Worm (Caenorhabditis elegans) whole organism, L4 larva: ENCODE measurements around the gene sas-4.
A peak's percentile ranks its signal among the peaks of the same experiment; 100 is the strongest.

ENCODE experiments used
- F26F4.8 ChIP-seq: fragments of 200-800 bp; sonication (Bioruptor generic); conservative IDR thresholded peaks from 2 replicates; pipeline ENCODE4 v1.3.6; 2022; ENCODE audit warnings: missing genetic modification characterization, missing compliant biosample characterization
- R02D3.7 ChIP-seq: fragments of 150-350 bp; sonication (generic microtip); optimal IDR thresholded peaks from 3 replicates; lab custom pipeline; 2014; ENCODE audit warnings: missing biosample characterization, missing genetic modification characterization
- T20F7.1 ChIP-seq: fragments of 200-800 bp; sonication (Bioruptor generic); optimal IDR thresholded peaks from 2 replicates; lab custom pipeline; 2018; ENCODE audit warnings: mild to moderate bottlenecking, missing genetic modification characterization, missing compliant biosample characterization
- T26A8.4 ChIP-seq: fragments of 200-800 bp; sonication (Bioruptor generic); IDR thresholded peaks from 2 replicates; pipeline ENCODE4 v1.3.6; 2022; ENCODE audit warnings: missing genetic modification characterization, missing compliant biosample characterization
- Y105C5A.15 ChIP-seq: fragments of 200-800 bp; sonication (Bioruptor generic); IDR thresholded peaks from 2 replicates; pipeline ENCODE4 v1.3.6; 2022; ENCODE audit warnings: missing genetic modification characterization, missing compliant biosample characterization
- Y48G9A.11 ChIP-seq: fragments of 200-800 bp; sonication (Bioruptor generic); IDR thresholded peaks from 2 replicates; pipeline ENCODE4 v1.3.6; 2022; ENCODE audit warnings: missing genetic modification reagents, missing genetic modification characterization, missing compliant biosample characterization
- ZK546.5 ChIP-seq, 2 experiments: sonication (generic microtip); optimal IDR thresholded peaks; 2 replicates each; lab custom pipeline; 2017; ENCODE audit warnings: missing biosample characterization in 2 of 2, missing genetic modification characterization in 2 of 2
- aly-2 ChIP-seq: sonication (generic microtip); optimal IDR thresholded peaks from 2 replicates; lab custom pipeline; 2018; ENCODE audit warnings: missing biosample characterization, missing genetic modification characterization
- ceh-28 ChIP-seq: fragments of 150-350 bp; optimal IDR thresholded peaks from 2 replicates; lab custom pipeline; 2014; ENCODE audit warnings: missing biosample characterization, missing genetic modification reagents, missing genetic modification characterization
- ceh-62 ChIP-seq: sonication (generic microtip); optimal IDR thresholded peaks from 2 replicates; lab custom pipeline; 2017; ENCODE audit warnings: missing biosample characterization, missing genetic modification characterization
- ces-1 ChIP-seq: fragments of 150-350 bp; sonication (generic microtip); optimal IDR thresholded peaks from 4 replicates; lab custom pipeline; 2014; ENCODE audit warnings: missing biosample characterization, missing genetic modification reagents, missing genetic modification characterization
- daf-12 ChIP-seq: fragments of 150-350 bp; optimal IDR thresholded peaks from 2 replicates; lab custom pipeline; 2014; ENCODE audit warnings: missing biosample characterization, missing genetic modification reagents, missing genetic modification characterization
- daf-16 ChIP-seq, 3 experiments: sonication (generic microtip); optimal IDR thresholded peaks; 2 replicates each; lab custom pipeline; 2016 to 2017; ENCODE audit warnings: missing genetic modification characterization in 3 of 3, missing genetic modification reagents in 3 of 3, mild to moderate bottlenecking in 2 of 3, missing compliant biosample characterization in 2 of 3, missing biosample characterization in 1 of 3, moderate library complexity in 1 of 3
- dmd-6 ChIP-seq: fragments of 200-800 bp; sonication (Bioruptor generic); IDR thresholded peaks from 2 replicates; pipeline ENCODE4 v1.3.6; 2022; ENCODE audit warnings: missing genetic modification reagents, missing genetic modification characterization, missing compliant biosample characterization
- dmd-9 ChIP-seq: fragments of 200-800 bp; sonication (Bioruptor generic); IDR thresholded peaks from 2 replicates; pipeline ENCODE4 v1.3.6; 2022; ENCODE audit warnings: missing genetic modification reagents, missing genetic modification characterization, missing compliant biosample characterization
- duxl-1 ChIP-seq: sonication (generic microtip); optimal IDR thresholded peaks from 2 replicates; lab custom pipeline; 2016; ENCODE audit warnings: mild to moderate bottlenecking, missing genetic modification characterization, moderate library complexity, missing compliant biosample characterization; ENCODE audit not compliant: poor library complexity
- egl-43 ChIP-seq: fragments of 200-800 bp; sonication (Bioruptor generic); IDR thresholded peaks from 2 replicates; pipeline ENCODE4 v1.3.6; 2022; ENCODE audit warnings: missing genetic modification reagents, missing genetic modification characterization, missing compliant biosample characterization
- gei-8 ChIP-seq: fragments of 200-800 bp; sonication (Bioruptor generic); optimal IDR thresholded peaks from 2 replicates; lab custom pipeline; 2018; ENCODE audit warnings: mild to moderate bottlenecking, missing genetic modification characterization, missing compliant biosample characterization
- hlh-11 ChIP-seq: fragments of 200-800 bp; sonication (Bioruptor generic); optimal IDR thresholded peaks from 2 replicates; lab custom pipeline; 2018; ENCODE audit warnings: mild to moderate bottlenecking, missing genetic modification characterization, missing compliant biosample characterization
- hlh-30 ChIP-seq: sonication (generic microtip); optimal IDR thresholded peaks from 2 replicates; lab custom pipeline; 2017; ENCODE audit warnings: antibody characterized with exemption, mild to moderate bottlenecking, missing genetic modification characterization, missing compliant biosample characterization; ENCODE audit not compliant: insufficient read depth
- jun-1 ChIP-seq: fragments of 150-350 bp; optimal IDR thresholded peaks from 2 replicates; lab custom pipeline; 2014; ENCODE audit warnings: missing biosample characterization, missing genetic modification reagents, missing genetic modification characterization
- lin-13 ChIP-seq: fragments of 150-350 bp; optimal IDR thresholded peaks from 2 replicates; lab custom pipeline; 2014; ENCODE audit warnings: missing biosample characterization, missing genetic modification reagents, missing genetic modification characterization
- lin-15B ChIP-seq: fragments of 150-350 bp; sonication (generic microtip); optimal IDR thresholded peaks from 3 replicates; lab custom pipeline; 2014; ENCODE audit warnings: missing biosample characterization, missing genetic modification characterization
- lin-29 ChIP-seq: fragments of 200-800 bp; sonication (Bioruptor generic); IDR thresholded peaks from 2 replicates; pipeline ENCODE4 v1.3.6; 2022; ENCODE audit warnings: missing genetic modification reagents, missing genetic modification characterization, missing compliant biosample characterization
- lsy-2 ChIP-seq, 2 experiments: fragments of 150-350 bp in 1 of 2; sonication (generic microtip) in 1 of 2; optimal IDR thresholded peaks; 2 replicates each; lab custom pipeline; 2014 to 2017; ENCODE audit warnings: missing biosample characterization in 2 of 2, missing genetic modification characterization in 2 of 2
- madf-5 ChIP-seq, 2 experiments: fragments of 200-800 bp; sonication (Bioruptor generic); IDR thresholded peaks; 2 replicates each; pipeline ENCODE4 v1.3.6; 2022; ENCODE audit warnings: missing compliant biosample characterization in 2 of 2, missing genetic modification characterization in 2 of 2
- madf-9 ChIP-seq: fragments of 200-800 bp; sonication (Bioruptor generic); conservative IDR thresholded peaks from 2 replicates; pipeline ENCODE4 v1.3.6; 2022; ENCODE audit warnings: missing genetic modification reagents, missing genetic modification characterization, missing compliant biosample characterization
- mdl-1 ChIP-seq, 2 experiments: fragments of 150-350 bp in 1 of 2; sonication (generic microtip) in 1 of 2; optimal IDR thresholded peaks; 2 replicates each; lab custom pipeline; 2014 to 2017; ENCODE audit warnings: missing biosample characterization in 2 of 2, missing genetic modification characterization in 2 of 2
- mdt-29 ChIP-seq: fragments of 200-800 bp; sonication (Bioruptor generic); IDR thresholded peaks from 2 replicates; pipeline ENCODE4 v1.3.6; 2022; ENCODE audit warnings: missing genetic modification reagents, missing genetic modification characterization, missing compliant biosample characterization
- mep-1 ChIP-seq: fragments of 150-350 bp; sonication (generic microtip); optimal IDR thresholded peaks from 3 replicates; lab custom pipeline; 2014; ENCODE audit warnings: missing biosample characterization, missing genetic modification characterization
- mes-2 ChIP-seq: sonication (generic microtip); optimal IDR thresholded peaks from 2 replicates; lab custom pipeline; 2016; ENCODE audit warnings: missing genotype, mild to moderate bottlenecking, missing genetic modification characterization, missing compliant biosample characterization; ENCODE audit not compliant: poor library complexity, severe bottlenecking
- mxl-2 ChIP-seq: fragments of 200-800 bp; sonication (Bioruptor generic); conservative IDR thresholded peaks from 2 replicates; pipeline ENCODE4 v1.3.6; 2022; ENCODE audit warnings: missing genetic modification reagents, missing genetic modification characterization, missing compliant biosample characterization
- nhr-11 ChIP-seq: fragments of 150-350 bp; optimal IDR thresholded peaks from 2 replicates; lab custom pipeline; 2014; ENCODE audit warnings: missing biosample characterization, missing genetic modification characterization
- nhr-6 ChIP-seq: fragments of 150-350 bp; optimal IDR thresholded peaks from 2 replicates; lab custom pipeline; 2014; ENCODE audit warnings: missing biosample characterization, missing genetic modification characterization
- pha-4 ChIP-seq, 2 experiments: fragments of 150-350 bp in 1 of 2; fragments of 200-800 bp in 1 of 2; sonication (Bioruptor generic) in 1 of 2; IDR thresholded peaks in 1 of 2; optimal IDR thresholded peaks in 1 of 2; 2 replicates each; pipeline versions ENCODE4 v1.3.6 to Lab custom; 2014 to 2022; ENCODE audit warnings: missing genetic modification characterization in 2 of 2, missing genetic modification reagents in 2 of 2, missing biosample characterization in 1 of 2, missing compliant biosample characterization in 1 of 2
- rbr-2 ChIP-seq: sonication (generic microtip); optimal IDR thresholded peaks from 2 replicates; lab custom pipeline; 2016; ENCODE audit warnings: missing genotype, missing genetic modification characterization, missing compliant biosample characterization
- sdz-12 ChIP-seq: fragments of 200-800 bp; sonication (Bioruptor generic); optimal IDR thresholded peaks from 2 replicates; lab custom pipeline; 2018; ENCODE audit warnings: mild to moderate bottlenecking, missing genetic modification characterization, missing compliant biosample characterization
- set-16 ChIP-seq: fragments of 200-800 bp; sonication (Bioruptor generic); IDR thresholded peaks from 2 replicates; pipeline ENCODE4 v1.3.6; 2022; ENCODE audit warnings: missing genetic modification reagents, missing genetic modification characterization, missing compliant biosample characterization
- skn-1 ChIP-seq: fragments of 150-350 bp; optimal IDR thresholded peaks from 2 replicates; lab custom pipeline; 2014; ENCODE audit warnings: missing biosample characterization, missing genetic modification characterization
- snpc-1.2 ChIP-seq: fragments of 200-800 bp; sonication (Bioruptor generic); IDR thresholded peaks from 2 replicates; pipeline ENCODE4 v1.3.6; 2022; ENCODE audit warnings: missing genetic modification reagents, missing genetic modification characterization, missing compliant biosample characterization
- tra-1 ChIP-seq: fragments of 200-800 bp; sonication (Bioruptor generic); IDR thresholded peaks from 2 replicates; pipeline ENCODE4 v1.3.6; 2022; ENCODE audit warnings: missing genetic modification reagents, missing genetic modification characterization, missing compliant biosample characterization
- zag-1 ChIP-seq: fragments of 150-350 bp; optimal IDR thresholded peaks from 2 replicates; lab custom pipeline; 2014; ENCODE audit warnings: missing biosample characterization, missing genetic modification characterization
- zfp-3 ChIP-seq: fragments of 200-800 bp; sonication (Bioruptor generic); conservative IDR thresholded peaks from 2 replicates; pipeline ENCODE4 v1.3.6; 2022; ENCODE audit warnings: missing genetic modification reagents, missing genetic modification characterization, missing compliant biosample characterization
- ztf-11 ChIP-seq: fragments of 150-350 bp; optimal IDR thresholded peaks from 2 replicates; lab custom pipeline; 2014; ENCODE audit warnings: missing biosample characterization, missing genetic modification characterization

sas-4 gene

DNA sequence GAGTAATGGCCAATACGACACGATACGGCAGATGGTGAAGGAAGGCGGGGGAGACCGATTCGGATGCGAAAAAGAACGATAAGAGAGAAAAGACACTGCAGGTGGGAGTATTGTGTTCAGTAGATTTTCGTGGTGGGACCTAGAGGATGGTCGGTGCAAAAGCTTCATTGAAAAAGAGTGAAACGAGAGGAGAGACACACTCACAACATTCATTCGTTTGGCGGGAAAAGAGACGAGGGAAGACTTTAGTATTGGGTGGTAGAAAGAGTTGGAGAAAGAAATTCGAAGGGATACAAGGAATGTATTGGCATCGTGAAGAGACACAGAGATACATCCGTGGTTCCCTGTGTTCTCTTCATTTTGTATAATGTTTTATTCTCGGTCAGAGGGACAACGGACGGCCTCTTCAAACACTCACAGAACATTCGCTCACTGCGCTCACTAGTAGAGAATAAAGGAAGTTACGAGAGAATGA, 38.1 kb upstream of the sas-4 start (continued):
- TF ChIP-seq zfp-3 (GFP tag; lab: Robert Waterston, UW) (no peak), ZK546.5 (tag; optimal IDR thresholded peaks at IDR 0.05; lab: Kevin White, UChicago) (no peak), lin-15B (tag; lab: Kevin White, UChicago) (no peak), ceh-28 (tag; lab: Kevin White, UChicago) (no peak), madf-9 (GFP tag; lab: Robert Waterston, UW) (no peak), Y105C5A.15 (GFP tag; lab: Robert Waterston, UW) (no peak), madf-5 (GFP tag; IDR thresholded peaks at IDR 0.05; lab: Robert Waterston, UW) (no peak), egl-43 (GFP tag; lab: Robert Waterston, UW) (no peak; the same call in 1 of the 2 replicates), daf-16 (GFP tag; optimal IDR thresholded peaks at IDR 0.05; lab: Kevin White, UChicago) (peak in 1 of 2 experiments; percentile 28), daf-16 (tag; optimal IDR thresholded peaks at IDR 0.05; lab: Kevin White, UChicago) (peak; percentile 15), gei-8 (GFP tag; lab: Kevin White, UChicago) (no peak), mdl-1 (tag; optimal IDR thresholded peaks at IDR 0.05; lab: Kevin White, UChicago) (peak in 1 of 2 experiments; percentile 58), zag-1 (no peak)

DNA sequence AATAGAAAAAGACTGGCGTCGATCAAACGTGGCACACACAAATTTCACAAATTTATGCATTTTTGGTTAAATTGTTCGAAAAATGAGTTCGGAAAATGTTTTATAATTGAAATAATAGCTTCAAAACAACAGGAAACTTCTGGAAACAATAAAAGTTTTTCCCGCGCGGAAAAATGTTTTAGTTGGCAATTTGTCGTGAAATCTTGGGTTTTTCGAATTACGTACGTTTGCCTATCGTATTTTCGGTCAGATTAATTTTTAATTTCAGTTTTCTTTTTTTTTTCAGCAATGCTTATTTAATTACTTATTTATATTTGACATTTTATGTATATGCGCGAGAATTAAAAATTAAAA, 37.1 kb upstream of the sas-4 start:
- TF ChIP-seq lin-13 (no peak), tra-1 (GFP tag; lab: Robert Waterston, UW) (no peak), Y48G9A.11 (0 out of 2 replicates have a peak, but pooled peaks have one; percentile 9), daf-12 (tag; lab: Kevin White, UChicago) (no peak)
- TF ChIP-seq, all 104 proteins: peak for 1

DNA sequence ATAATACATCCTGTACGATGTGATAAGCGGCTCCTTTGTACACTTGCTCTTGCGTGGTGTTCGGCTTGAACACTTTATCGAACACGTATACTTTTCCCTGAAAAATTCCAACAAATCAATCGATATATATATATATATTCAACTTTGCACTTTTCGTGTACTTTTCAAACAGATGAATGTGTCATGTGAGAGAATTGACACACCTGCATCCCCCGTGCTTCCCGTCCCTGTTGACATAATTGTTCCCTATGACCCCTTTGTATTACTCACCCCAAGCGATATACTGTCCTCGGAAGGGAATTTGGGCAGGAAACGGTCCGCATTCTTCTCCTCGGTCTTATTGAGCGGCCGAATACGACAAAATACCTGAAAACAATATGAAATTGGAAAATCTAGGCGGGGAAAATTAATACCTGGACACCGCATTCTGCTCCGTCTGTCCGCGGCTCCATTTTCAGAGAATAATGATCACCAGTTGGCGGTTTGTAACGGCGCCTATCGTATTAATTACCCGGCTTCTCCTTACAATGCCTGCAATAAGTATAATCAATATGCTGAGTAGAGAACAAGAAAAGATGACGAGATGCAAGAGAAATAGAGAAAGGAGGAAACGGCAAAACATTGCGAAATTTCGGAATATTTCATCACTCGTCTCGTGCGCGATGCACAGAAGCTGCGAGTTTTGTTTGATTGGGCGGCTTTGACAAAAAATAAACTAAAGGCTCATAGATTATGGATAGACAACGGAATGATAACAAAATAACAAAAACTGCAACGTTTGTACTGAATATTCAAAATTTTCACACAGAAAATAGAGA, 36.5 kb upstream of the sas-4 start, which contains the start of gene unc-116:
unc-116 (minus strand) TSS at position 531 of the 818 bp plus-strand sequence.
- TF ChIP-seq pha-4 (GFP tag; IDR thresholded peaks at IDR 0.05; lab: Robert Waterston, UW) (no peak), pha-4 (tag; optimal IDR thresholded peaks at IDR 0.05; lab: Kevin White, UChicago) (peak; percentile 8), set-16 (0 out of 2 replicates have a peak, but pooled peaks have one; percentile 7), ceh-62 (tag; lab: Kevin White, UChicago) (no peak), dmd-9 (GFP tag; lab: Robert Waterston, UW) (0 out of 2 replicates have a peak, but pooled peaks have one; percentile 31), hlh-11 (no peak), mdl-1 (tag; optimal IDR thresholded peaks at IDR 0.05; lab: Kevin White, UChicago) (peak; percentile 37 to 76), F26F4.8 (no peak), ces-1 (GFP tag; lab: Kevin White, UChicago) (no peak), ztf-11 (no peak), aly-2 (tag; lab: Kevin White, UChicago) (no peak), T26A8.4 (GFP tag; lab: Robert Waterston, UW) (peak; percentile 22; the same call in 1 of the 2 replicates), skn-1 (tag; lab: Kevin White, UChicago) (no peak), mes-2 (tag; lab: Kevin White, UChicago) (peak; percentile 34), mep-1 (no peak), duxl-1 (tag; lab: Kevin White, UChicago) (no peak), nhr-11 (tag; lab: Kevin White, UChicago) (peak; percentile 22), T20F7.1 (peak; percentile 42), lsy-2 (tag; optimal IDR thresholded peaks at IDR 0.05; lab: Kevin White, UChicago) (peak; percentile 3 to 72), snpc-1.2 (GFP tag; lab: Robert Waterston, UW) (no peak), lin-29 (no peak), madf-9 (GFP tag; lab: Robert Waterston, UW) (no peak), dmd-6 (GFP tag; lab: Robert Waterston, UW) (no peak), hlh-30 (peak; percentile 79), jun-1 (tag; lab: Kevin White, UChicago) (no peak), nhr-6 (tag; lab: Kevin White, UChicago) (no peak), egl-43 (GFP tag; lab: Robert Waterston, UW) (0 out of 2 replicates have a peak, but pooled peaks have one; percentile 28), R02D3.7 (no peak), rbr-2 (tag; lab: Kevin White, UChicago) (no peak), mdt-29 (no peak), mxl-2 (no peak), sdz-12 (GFP tag; lab: Kevin White, UChicago) (no peak)
